Worm (Caenorhabditis elegans) whole organism, late embryonic: Measurements from ENCODE around the gene cyp-25A3.

ENCODE experiments used
- C08G9.2 ChIP-seq: sonication (generic microtip); optimal IDR thresholded peaks from 2 replicates; lab custom pipeline; 2016; ENCODE audit warnings: mild to moderate bottlenecking, missing genetic modification characterization, moderate library complexity, missing compliant biosample characterization
- F13H6.1 ChIP-seq: sonication (generic microtip); optimal IDR thresholded peaks from 2 replicates; lab custom pipeline; 2016; ENCODE audit warnings: missing genetic modification characterization, missing compliant biosample characterization
- K09A11.1 ChIP-seq: sonication (generic microtip); optimal IDR thresholded peaks from 2 replicates; lab custom pipeline; 2017; ENCODE audit warnings: antibody characterized with exemption, mild to moderate bottlenecking, missing genetic modification characterization, missing compliant biosample characterization; ENCODE audit not compliant: insufficient read depth
- T23F11.4 ChIP-seq: fragments of 200-800 bp; sonication (Bioruptor generic); optimal IDR thresholded peaks from 2 replicates; lab custom pipeline; 2018; ENCODE audit warnings: mild to moderate bottlenecking, missing genetic modification characterization, missing compliant biosample characterization
- ceh-14 ChIP-seq: sonication (generic microtip); optimal IDR thresholded peaks from 2 replicates; lab custom pipeline; 2016; ENCODE audit warnings: missing genotype, missing genetic modification characterization, missing compliant biosample characterization
- ceh-2 ChIP-seq: sonication (generic microtip); optimal IDR thresholded peaks from 2 replicates; lab custom pipeline; 2016; ENCODE audit warnings: missing genotype, missing genetic modification characterization, missing compliant biosample characterization
- ceh-24 ChIP-seq: sonication (generic microtip); optimal IDR thresholded peaks from 2 replicates; lab custom pipeline; 2016; ENCODE audit warnings: mild to moderate bottlenecking, missing genetic modification characterization, missing compliant biosample characterization
- ceh-31 ChIP-seq: sonication (generic microtip); optimal IDR thresholded peaks from 2 replicates; lab custom pipeline; 2016; ENCODE audit warnings: missing genetic modification characterization, missing compliant biosample characterization
- ceh-9 ChIP-seq: sonication (generic microtip); optimal IDR thresholded peaks from 2 replicates; lab custom pipeline; 2016; ENCODE audit warnings: mild to moderate bottlenecking, missing genetic modification characterization, inconsistent platforms, missing compliant biosample characterization
- dve-1 ChIP-seq: sonication (generic microtip); optimal IDR thresholded peaks from 2 replicates; lab custom pipeline; 2017; ENCODE audit warnings: antibody characterized with exemption, mild to moderate bottlenecking, missing genetic modification characterization, missing compliant biosample characterization
- elt-2 ChIP-seq: sonication (generic microtip); optimal IDR thresholded peaks from 2 replicates; lab custom pipeline; 2016; ENCODE audit warnings: missing genetic modification reagents, missing genetic modification characterization, missing compliant biosample characterization
- elt-4 ChIP-seq: sonication (generic microtip); optimal IDR thresholded peaks from 2 replicates; lab custom pipeline; 2016; ENCODE audit warnings: missing genetic modification characterization, missing compliant biosample characterization
- eyg-1 ChIP-seq: sonication (generic microtip); optimal IDR thresholded peaks from 2 replicates; lab custom pipeline; 2016; ENCODE audit warnings: missing genotype, missing genetic modification characterization, missing compliant biosample characterization
- fkh-10 ChIP-seq: fragments of 150-350 bp; optimal IDR thresholded peaks from 2 replicates; lab custom pipeline; 2014; ENCODE audit warnings: missing biosample characterization, missing genetic modification reagents, missing genetic modification characterization
- hlh-30 ChIP-seq: sonication (generic microtip); optimal IDR thresholded peaks from 2 replicates; lab custom pipeline; 2017; ENCODE audit warnings: antibody characterized with exemption, missing genetic modification characterization, missing compliant biosample characterization; ENCODE audit not compliant: insufficient read depth
- hlh-6 ChIP-seq: sonication (generic microtip); optimal IDR thresholded peaks from 2 replicates; lab custom pipeline; 2016; ENCODE audit warnings: missing genotype, missing genetic modification characterization, missing compliant biosample characterization
- lin-11 ChIP-seq: fragments of 200-800 bp; sonication (Bioruptor generic); optimal IDR thresholded peaks from 2 replicates; lab custom pipeline; 2018; ENCODE audit warnings: mild to moderate bottlenecking, missing genetic modification characterization, missing compliant biosample characterization
- madf-2 ChIP-seq: sonication (generic microtip); optimal IDR thresholded peaks from 2 replicates; lab custom pipeline; 2017; ENCODE audit warnings: missing genetic modification characterization, missing compliant biosample characterization
- nfya-1 ChIP-seq: sonication (generic microtip); optimal IDR thresholded peaks from 2 replicates; lab custom pipeline; 2017; ENCODE audit warnings: missing genetic modification characterization, mild to moderate bottlenecking, missing compliant biosample characterization, antibody characterized with exemption, moderate library complexity
- npax-4 ChIP-seq: sonication (generic microtip); optimal IDR thresholded peaks from 2 replicates; lab custom pipeline; 2016; ENCODE audit warnings: missing genetic modification characterization, missing compliant biosample characterization
- pax-1 ChIP-seq: fragments of 150-350 bp; optimal IDR thresholded peaks from 2 replicates; lab custom pipeline; 2014; ENCODE audit warnings: missing biosample characterization, missing genetic modification characterization
- pha-2 ChIP-seq: sonication (generic microtip); optimal IDR thresholded peaks from 2 replicates; lab custom pipeline; 2017; ENCODE audit warnings: mild to moderate bottlenecking, missing genetic modification characterization, missing compliant biosample characterization
- pha-4 ChIP-seq: fragments of 150-350 bp; optimal IDR thresholded peaks from 2 replicates; lab custom pipeline; 2018; ENCODE audit warnings: missing biosample characterization, missing genetic modification reagents, missing genetic modification characterization
- pros-1 ChIP-seq: fragments of 150-350 bp; optimal IDR thresholded peaks from 2 replicates; lab custom pipeline; 2014; ENCODE audit warnings: missing biosample characterization, missing genetic modification reagents, missing genetic modification characterization
- rnt-1 ChIP-seq: sonication (generic microtip); optimal IDR thresholded peaks from 2 replicates; lab custom pipeline; 2016; ENCODE audit warnings: missing genetic modification characterization, missing compliant biosample characterization
- sdc-2 ChIP-seq: sonication (generic microtip); optimal IDR thresholded peaks from 2 replicates; lab custom pipeline; 2016; ENCODE audit warnings: missing genotype, missing genetic modification characterization, missing compliant biosample characterization
- sox-4 ChIP-seq: sonication (generic microtip); optimal IDR thresholded peaks from 2 replicates; lab custom pipeline; 2017; ENCODE audit warnings: mild to moderate bottlenecking, missing genetic modification characterization, inconsistent platforms, missing compliant biosample characterization
- tbx-2 ChIP-seq: sonication (generic microtip); optimal IDR thresholded peaks from 2 replicates; lab custom pipeline; 2016; ENCODE audit warnings: missing genetic modification characterization, missing compliant biosample characterization
- tbx-7 ChIP-seq: sonication (generic microtip); optimal IDR thresholded peaks from 2 replicates; lab custom pipeline; 2016; ENCODE audit warnings: missing genotype, missing genetic modification characterization, missing compliant biosample characterization
- unc-42 ChIP-seq: sonication (generic microtip); optimal IDR thresholded peaks from 2 replicates; lab custom pipeline; 2016; ENCODE audit warnings: missing genotype, missing genetic modification characterization, missing compliant biosample characterization
- unc-86 ChIP-seq: sonication (generic microtip); optimal IDR thresholded peaks from 2 replicates; lab custom pipeline; 2016; ENCODE audit warnings: missing genetic modification characterization, missing compliant biosample characterization
- zip-5 ChIP-seq: sonication (generic microtip); optimal IDR thresholded peaks from 2 replicates; lab custom pipeline; 2016; ENCODE audit warnings: missing genetic modification characterization, missing compliant biosample characterization

Gene cyp-25A3

ce11 chrIII:3798416-3798815 is 41.1 kb downstream of the cyp-25A3 start:
- TF ChIP-seq elt-2 (tag; lab: Kevin White, UChicago) (no peak), nfya-1 (tag; lab: Kevin White, UChicago) (peak; percentile 98)

DNA sequence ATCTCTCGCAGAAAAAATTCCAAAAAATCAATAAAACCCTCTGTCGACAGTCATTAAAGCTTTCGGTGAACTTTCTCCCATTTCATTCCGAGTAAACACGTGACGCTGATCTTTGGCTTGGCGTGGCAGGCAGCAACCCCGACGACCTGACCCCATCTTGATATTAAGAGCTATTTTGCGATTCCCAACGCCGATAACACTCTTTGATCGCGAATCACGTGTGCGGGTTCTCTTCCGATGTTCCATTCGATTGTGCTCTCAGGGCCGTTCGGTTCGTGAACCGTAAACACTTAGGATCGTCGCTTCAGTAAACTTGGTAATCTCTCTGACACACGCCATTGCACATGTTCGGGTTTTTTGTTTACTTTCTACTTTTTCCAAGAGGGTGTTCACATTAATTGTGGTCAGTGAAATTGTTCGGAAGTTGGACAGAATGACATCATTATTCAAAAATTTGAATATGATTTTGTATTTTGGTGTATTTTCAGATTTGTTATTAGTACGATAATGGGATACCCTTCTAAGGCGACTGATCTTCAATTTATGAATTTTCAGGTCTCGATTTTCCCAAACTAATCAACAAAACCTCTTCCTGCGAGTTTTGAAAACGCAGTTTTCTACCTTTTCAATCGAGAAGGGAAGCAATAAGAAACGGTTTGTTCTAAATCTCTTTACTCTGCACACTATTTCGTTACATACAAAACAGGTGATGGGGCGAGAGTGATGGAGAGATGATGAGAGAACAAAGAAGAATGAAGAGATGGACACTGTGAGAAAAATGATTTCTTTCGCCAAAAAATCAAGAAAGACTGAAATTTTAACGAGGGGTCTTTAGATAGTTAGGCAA is 42.1 kb downstream of the cyp-25A3 start:
- peak; percentile 17 for TF ChIP-seq tbx-2
- TF ChIP-seq sdc-2 (tag; lab: Kevin White, UChicago), result no peak
- no peak for TF ChIP-seq nfya-1 (tag; lab: Kevin White, UChicago)
- TF ChIP-seq ceh-14 (tag; lab: Kevin White, UChicago), result no peak
- no peak for TF ChIP-seq T23F11.4 (GFP tag; lab: Kevin White, UChicago)
- no peak for TF ChIP-seq npax-4 (tag; lab: Kevin White, UChicago)
- TF ChIP-seq rnt-1, result peak; percentile 57
- TF ChIP-seq pha-4 (tag; lab: Kevin White, UChicago), result no peak
- no peak for TF ChIP-seq madf-2
- no peak for TF ChIP-seq eyg-1 (tag; lab: Kevin White, UChicago)
- TF ChIP-seq pax-1 (tag; lab: Kevin White, UChicago), result peak; percentile 4
- no peak for TF ChIP-seq F13H6.1 (tag; lab: Kevin White, UChicago)
- TF ChIP-seq hlh-30 (tag; lab: Kevin White, UChicago), result peak; percentile 49
- TF ChIP-seq tbx-7 (tag; lab: Kevin White, UChicago), result no peak
- TF ChIP-seq K09A11.1 (tag; lab: Kevin White, UChicago), result no peak
- no peak for TF ChIP-seq elt-4
- TF ChIP-seq fkh-10 (GFP tag; lab: Kevin White, UChicago), result no peak
- TF ChIP-seq unc-86 (tag; lab: Kevin White, UChicago), result no peak

- TF ChIP-seq fkh-10 (GFP tag; lab: Kevin White, UChicago) (no peak), tbx-2 (no peak), tbx-7 (tag; lab: Kevin White, UChicago) (no peak), dve-1 (tag; lab: Kevin White, UChicago) (no peak), ceh-24 (tag; lab: Kevin White, UChicago) (no peak), hlh-6 (no peak), nfya-1 (tag; lab: Kevin White, UChicago) (no peak), pros-1 (tag; lab: Kevin White, UChicago) (no peak), sox-4 (tag; lab: Kevin White, UChicago) (no peak), K09A11.1 (tag; lab: Kevin White, UChicago) (no peak), zip-5 (tag; lab: Kevin White, UChicago) (no peak), eyg-1 (tag; lab: Kevin White, UChicago) (no peak), ceh-2 (tag; lab: Kevin White, UChicago) (no peak), pax-1 (tag; lab: Kevin White, UChicago) (no peak), sdc-2 (tag; lab: Kevin White, UChicago) (no peak), pha-2 (tag; lab: Kevin White, UChicago) (no peak)
- TF ChIP-seq, all 69 proteins: peak for 0
Measured at ce11 chrIII:3795933-3796332, 43.6 kb downstream of the cyp-25A3 start.

- TF ChIP-seq C08G9.2 (no peak), nfya-1 (tag; lab: Kevin White, UChicago) (peak; percentile 92)
Measured at ce11 chrIII:3790855-3791254, 48.7 kb downstream of the cyp-25A3 start.

ce11 chrIII:3789688-3790371 is 49.7 kb downstream of the cyp-25A3 start:
- no peak for TF ChIP-seq lin-11 (tag; lab: Kevin White, UChicago)
- TF ChIP-seq unc-42 (tag; lab: Kevin White, UChicago), result peak; percentile 94
- TF ChIP-seq pros-1 (tag; lab: Kevin White, UChicago), result peak; percentile 14
- TF ChIP-seq ceh-31 (tag; lab: Kevin White, UChicago), result peak; percentile 73
- no peak for TF ChIP-seq pha-2 (tag; lab: Kevin White, UChicago)
- no peak for TF ChIP-seq nfya-1 (tag; lab: Kevin White, UChicago)
- TF ChIP-seq ceh-9 (tag; lab: Kevin White, UChicago), result no peak
- TF ChIP-seq, all 69 proteins: peak for 3
